Worm (Caenorhabditis elegans) whole organism, L4 larva: ENCODE results near the gene jhdm-1.

ENCODE experiments used
- unc-130 ChIP-seq: sonication (generic microtip); optimal IDR thresholded peaks from 2 replicates; lab custom pipeline; 2016; ENCODE audit warnings: missing genetic modification reagents, missing genetic modification characterization, missing compliant biosample characterization
- unc-62 ChIP-seq, 3 experiments: fragments of 150-350 bp in 1 of 3; sonication (generic microtip); optimal IDR thresholded peaks in 2 of 3; peaks in 1 of 3; 1 replicate in 1 of 3; 2 replicates in 2 of 3; lab custom pipeline; 2014 to 2017; ENCODE audit warnings: missing biosample characterization in 3 of 3, missing genetic modification characterization in 3 of 3, missing genetic modification reagents in 3 of 3, missing genotype in 1 of 3

ce11 chrIII:6436308-6436707 is 18.0 kb upstream of the jhdm-1 start, which contains the start of gene C05D11.1:
- TF ChIP-seq unc-62 (GFP tag; optimal IDR thresholded peaks at IDR 0.05 in 1 of 2; lab: Kevin White, UChicago) (no peak), unc-62 (tag; optimal IDR thresholded peaks at IDR 0.05; lab: Kevin White, UChicago) (no peak), unc-130 (GFP tag; lab: Kevin White, UChicago) (no peak)
